Worm (Caenorhabditis elegans): Measurements from ENCODE around the gene 2L52.1.

2L52.1 gene

ce11 chrII:33904-34303, 32.3 kb downstream of the 2L52.1 start, which contains the start of gene F23F1.2:
TSS of gene F23F1.2 (plus strand) at chrII:34204.
- TF ChIP-seq jun-1 (tag; optimal IDR thresholded peaks at IDR 0.05) (no peak), lsy-12 (tag; optimal IDR thresholded peaks at IDR 0.05) (no peak), nhr-25 (tag; optimal IDR thresholded peaks at IDR 0.05) (no peak), ceh-9 (tag; optimal IDR thresholded peaks at IDR 0.05) (no peak), ztf-4 (tag; optimal IDR thresholded peaks at IDR 0.05) (no peak), ceh-28 (tag; optimal IDR thresholded peaks at IDR 0.05) (no peak), unc-62 (GFP tag; optimal IDR thresholded peaks at IDR 0.05) (no peak), fkh-2 (tag; optimal IDR thresholded peaks at IDR 0.05) (no peak), elt-1 (tag; optimal IDR thresholded peaks at IDR 0.05) (no peak), eor-1 (tag; optimal IDR thresholded peaks at IDR 0.05) (no peak), nhr-23 (tag; optimal IDR thresholded peaks at IDR 0.05) (no peak), zag-1 (tag; optimal IDR thresholded peaks at IDR 0.05) (no peak), pqm-1 (tag; optimal IDR thresholded peaks at IDR 0.05) (no peak), tbx-2 (tag; optimal IDR thresholded peaks at IDR 0.05) (no peak), hmg-11 (tag; optimal IDR thresholded peaks at IDR 0.05) (no peak), nhr-28 (tag; optimal IDR thresholded peaks at IDR 0.05) (no peak)

- TF ChIP-seq hmg-11 (tag; optimal IDR thresholded peaks at IDR 0.05) (no peak), mdl-1 (tag; optimal IDR thresholded peaks at IDR 0.05) (no peak), aly-2 (tag; optimal IDR thresholded peaks at IDR 0.05) (no peak), ZK546.5 (tag; optimal IDR thresholded peaks at IDR 0.05) (no peak), ceh-28 (tag; optimal IDR thresholded peaks at IDR 0.05) (no peak), nhr-11 (tag; optimal IDR thresholded peaks at IDR 0.05) (no peak), ceh-82 (tag; optimal IDR thresholded peaks at IDR 0.05) (no peak)
These were observed 35.6 kb downstream of the 2L52.1 start, which contains the start of gene F23F1.6 for ce11 chrII:37213-37612. TSS of gene F23F1.6 (minus strand) at chrII:37313.

- TF ChIP-seq ceh-28 (tag; optimal IDR thresholded peaks at IDR 0.05) (no peak), fos-1 (tag; optimal IDR thresholded peaks at IDR 0.05) (no peak), ZK546.5 (tag; optimal IDR thresholded peaks at IDR 0.05) (no peak), daf-12 (tag; optimal IDR thresholded peaks at IDR 0.05) (no peak), fkh-2 (tag; optimal IDR thresholded peaks at IDR 0.05) (no peak), lin-15B (tag; optimal IDR thresholded peaks at IDR 0.05) (no peak), nhr-77 (tag; optimal IDR thresholded peaks at IDR 0.05) (no peak), ama-1 (optimal IDR thresholded peaks at IDR 0.05) (no peak), hmg-11 (tag; optimal IDR thresholded peaks at IDR 0.05) (no peak), ztf-4 (tag; optimal IDR thresholded peaks at IDR 0.05) (no peak), nhr-11 (tag; optimal IDR thresholded peaks at IDR 0.05) (no peak), nhr-237 (tag; optimal IDR thresholded peaks at IDR 0.05) (no peak), snpc-4 (tag; optimal IDR thresholded peaks at IDR 0.05) (no peak), ceh-9 (tag; optimal IDR thresholded peaks at IDR 0.05) (no peak), egl-27 (tag; optimal IDR thresholded peaks at IDR 0.05) (no peak), eor-1 (tag; optimal IDR thresholded peaks at IDR 0.05) (no peak), egl-5 (tag; optimal IDR thresholded peaks at IDR 0.05) (no peak), sea-2 (GFP tag; optimal IDR thresholded peaks at IDR 0.05) (no peak), elt-3 (tag; optimal IDR thresholded peaks at IDR 0.05) (no peak), nhr-25 (tag; optimal IDR thresholded peaks at IDR 0.05) (no peak)
These were observed 37.8 kb downstream of the 2L52.1 start, which contains the start of gene spp-24 for ce11 chrII:39437-39836. TSS of gene spp-24 (minus strand) at chrII:39537.

- TF ChIP-seq lin-15B (tag; optimal IDR thresholded peaks at IDR 0.05) (no peak), mdl-1 (tag; optimal IDR thresholded peaks at IDR 0.05) (no peak), R02D3.7 (tag; optimal IDR thresholded peaks at IDR 0.05) (no peak), jun-1 (tag; optimal IDR thresholded peaks at IDR 0.05) (no peak), ceh-82 (tag; optimal IDR thresholded peaks at IDR 0.05) (no peak), nhr-43 (tag; optimal IDR thresholded peaks at IDR 0.05; ENCODE audit: poor library complexity, severe bottlenecking) (no peak), ZK546.5 (tag; optimal IDR thresholded peaks at IDR 0.05) (no peak), egl-5 (tag; optimal IDR thresholded peaks at IDR 0.05) (no peak)
These were observed 40.3 kb downstream of the 2L52.1 start, which contains the start of gene F23F1.10 for ce11 chrII:41914-42313. TSS of gene F23F1.10 (minus strand) at chrII:41982.

ce11 chrII:43640-44039, 42.0 kb downstream of the 2L52.1 start, which contains the start of gene nfyc-1:
TSS of gene nfyc-1 (plus strand) at chrII:43907.
- TF ChIP-seq nhr-28 (tag; optimal IDR thresholded peaks at IDR 0.05) = no peak
- TF ChIP-seq ztf-4 (tag; optimal IDR thresholded peaks at IDR 0.05) = no peak
- TF ChIP-seq skn-1 (tag; optimal IDR thresholded peaks at IDR 0.05) = peak; percentile 99
- no peak for TF ChIP-seq ceh-16 (tag; optimal IDR thresholded peaks at IDR 0.05)
- peak; percentile 90 for TF ChIP-seq lin-15B (tag; optimal IDR thresholded peaks at IDR 0.05)
- no peak for TF ChIP-seq ztf-11 (tag; optimal IDR thresholded peaks at IDR 0.05)
- TF ChIP-seq ama-1 (optimal IDR thresholded peaks at IDR 0.05) = no peak
- peak; percentile 65 for TF ChIP-seq nhr-23 (tag; optimal IDR thresholded peaks at IDR 0.05)
- no peak for TF ChIP-seq fos-1 (tag; optimal IDR thresholded peaks at IDR 0.05)
- TF ChIP-seq ceh-82 (tag; optimal IDR thresholded peaks at IDR 0.05) = no peak
- TF ChIP-seq lin-39 (tag; optimal IDR thresholded peaks at IDR 0.05) = peak; percentile 65
- peak; percentile 42 for TF ChIP-seq nhr-25 (tag; optimal IDR thresholded peaks at IDR 0.05)
- peak; percentile 79 for TF ChIP-seq hmg-11 (tag; optimal IDR thresholded peaks at IDR 0.05)
- TF ChIP-seq nfya-1 (tag; optimal IDR thresholded peaks at IDR 0.05; ENCODE audit: insufficient read depth) = peak; percentile 65
- TF ChIP-seq tbx-2 (tag; optimal IDR thresholded peaks at IDR 0.05) = no peak
- TF ChIP-seq snpc-4 (tag; optimal IDR thresholded peaks at IDR 0.05) = peak; percentile 27
- no peak for TF ChIP-seq eor-1 (tag; optimal IDR thresholded peaks at IDR 0.05)
- TF ChIP-seq egl-5 (tag; optimal IDR thresholded peaks at IDR 0.05) = peak; percentile 72
- TF ChIP-seq pha-4 (tag; optimal IDR thresholded peaks at IDR 0.05) = peak; percentile 84
- no peak for TF ChIP-seq egl-27 (tag; optimal IDR thresholded peaks at IDR 0.05)
